Worm (Caenorhabditis elegans) whole organism, L1 larva: ENCODE results near the gene T05E12.8.

Source experiments
- blmp-1 ChIP-seq: fragments of 150-350 bp; optimal IDR thresholded peaks from 2 replicates; lab custom pipeline; 2014; ENCODE audit warnings: missing biosample characterization, missing genetic modification characterization
- mdl-1 ChIP-seq, 2 experiments: fragments of 150-350 bp; optimal IDR thresholded peaks; 2 replicates each; lab custom pipeline; 2014 to 2017; ENCODE audit warnings: missing biosample characterization in 2 of 2, missing genetic modification characterization in 2 of 2, inconsistent platforms in 1 of 2
- nhr-47 ChIP-seq: sonication (generic microtip); optimal IDR thresholded peaks from 2 replicates; lab custom pipeline; 2016; ENCODE audit warnings: mild to moderate bottlenecking, missing genetic modification characterization, moderate library complexity, missing compliant biosample characterization
- skn-1 ChIP-seq: fragments of 150-350 bp; optimal IDR thresholded peaks from 2 replicates; lab custom pipeline; 2014; ENCODE audit warnings: missing biosample characterization, missing genetic modification characterization
- snpc-4 ChIP-seq: fragments of 150-350 bp; optimal IDR thresholded peaks from 2 replicates; lab custom pipeline; 2014; ENCODE audit warnings: missing biosample characterization, missing genetic modification characterization
- snu-23 ChIP-seq: sonication (generic microtip); optimal IDR thresholded peaks from 2 replicates; lab custom pipeline; 2016; ENCODE audit warnings: missing genetic modification characterization, missing compliant biosample characterization
- unc-130 ChIP-seq: fragments of 150-350 bp; optimal IDR thresholded peaks from 2 replicates; lab custom pipeline; 2017; ENCODE audit warnings: missing biosample characterization, missing genetic modification characterization, inconsistent platforms
- unc-62 ChIP-seq: fragments of 150-350 bp; optimal IDR thresholded peaks from 2 replicates; lab custom pipeline; 2014; ENCODE audit warnings: missing biosample characterization, missing genetic modification reagents, missing genetic modification characterization
- ztf-11 ChIP-seq, 2 experiments: sonication (generic microtip); optimal IDR thresholded peaks; 2 replicates each; lab custom pipeline; 2016 to 2017; ENCODE audit warnings: missing genetic modification characterization in 2 of 2, missing biosample characterization in 1 of 2, missing compliant biosample characterization in 1 of 2

DNA sequence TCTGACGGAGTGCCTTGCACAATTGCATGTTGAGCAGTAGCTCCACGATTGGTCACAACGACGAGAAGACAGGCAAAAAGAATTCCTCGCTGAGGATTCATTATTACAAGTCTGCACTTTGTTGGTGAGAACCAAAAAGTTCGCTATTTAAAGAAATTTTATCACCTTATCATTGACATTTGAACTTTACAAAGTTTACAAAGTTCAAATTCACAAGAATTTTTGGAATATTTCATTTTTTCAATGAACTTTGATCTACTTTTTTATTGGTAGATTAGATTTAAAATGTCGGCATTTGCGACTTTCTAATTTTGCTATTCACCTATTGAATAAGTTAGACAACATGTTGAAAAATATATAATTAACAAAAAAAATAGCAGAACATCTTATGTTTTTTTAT lies 42.6 kb upstream of the T05E12.8 start, which contains the start of gene F49H6.15:
- no peak for TF ChIP-seq snpc-4 (tag; lab: Kevin White, UChicago)
- TF ChIP-seq blmp-1 (tag; lab: Kevin White, UChicago): no peak
- TF ChIP-seq snu-23 (GFP tag; lab: Kevin White, UChicago): no peak
- TF ChIP-seq mdl-1 (tag; optimal IDR thresholded peaks at IDR 0.05; lab: Kevin White, UChicago): no peak
- no peak for TF ChIP-seq skn-1 (tag; lab: Kevin White, UChicago)
- TF ChIP-seq nhr-47 (tag; lab: Kevin White, UChicago): no peak
- no peak for TF ChIP-seq unc-130 (tag; lab: Kevin White, UChicago)
- no peak for TF ChIP-seq unc-62
- TF ChIP-seq ztf-11 (tag; optimal IDR thresholded peaks at IDR 0.05; lab: Kevin White, UChicago): no peak
